Fruit fly (Drosophila melanogaster) whole organism, embryonic: ENCODE results near the gene Lrr47.
A peak's percentile ranks its signal among the peaks of the same experiment; 100 is the strongest.

Source experiments
- Bgb ChIP-seq: fragments of 200-800 bp; sonication (Bioruptor generic); IDR thresholded peaks from 2 replicates; pipeline ENCODE4 v1.3.6; 2022; ENCODE audit warnings: missing biosample characterization, missing genetic modification characterization; ENCODE audit not compliant: partially characterized antibody
- Bteb2 ChIP-seq: fragments of 200-800 bp; sonication (Bioruptor generic); optimal IDR thresholded peaks from 2 replicates; lab custom pipeline; 2016; ENCODE audit warnings: missing biosample characterization, missing genetic modification characterization
- CG1233 ChIP-seq: fragments of 200-800 bp; sonication (Bioruptor generic); optimal IDR thresholded peaks from 4 replicates; lab custom pipeline; 2018; ENCODE audit warnings: missing biosample characterization, mild to moderate bottlenecking, missing genetic modification characterization
- CG17359 ChIP-seq: fragments of 200-800 bp; sonication (Bioruptor generic); optimal IDR thresholded peaks from 3 replicates; lab custom pipeline; 2018; ENCODE audit warnings: missing biosample characterization, mild to moderate bottlenecking, missing genetic modification characterization, moderate library complexity
- CG17802 ChIP-seq: fragments of 200-800 bp; sonication (Bioruptor generic); optimal IDR thresholded peaks from 2 replicates; lab custom pipeline; 2018; ENCODE audit warnings: missing biosample characterization, mild to moderate bottlenecking, missing genetic modification characterization, moderate library complexity
- CG1792 ChIP-seq: fragments of 200-800 bp; sonication (Bioruptor generic); optimal IDR thresholded peaks from 2 replicates; lab custom pipeline; 2016; ENCODE audit warnings: missing biosample characterization, missing genetic modification characterization
- CG32767 ChIP-seq: fragments of 200-800 bp; sonication (Bioruptor generic); IDR thresholded peaks from 2 replicates; pipeline ENCODE4 v1.3.6; 2022; ENCODE audit warnings: missing biosample characterization, missing genetic modification characterization
- CG3281 ChIP-seq: fragments of 200-800 bp; sonication (Bioruptor generic); optimal IDR thresholded peaks from 3 replicates; lab custom pipeline; 2017; ENCODE audit warnings: missing biosample characterization, mild to moderate bottlenecking, missing genetic modification characterization
- CG33213 ChIP-seq: fragments of 200-800 bp; sonication (Bioruptor generic); optimal IDR thresholded peaks from 3 replicates; lab custom pipeline; 2016; ENCODE audit warnings: missing biosample characterization, missing genetic modification characterization
- CG3407 ChIP-seq: fragments of 200-800 bp; sonication (Bioruptor generic); optimal IDR thresholded peaks from 2 replicates; lab custom pipeline; 2018; ENCODE audit warnings: missing biosample characterization, mild to moderate bottlenecking, missing genetic modification characterization
- CG42726 ChIP-seq: fragments of 200-800 bp; sonication (Bioruptor generic); IDR thresholded peaks from 2 replicates; pipeline ENCODE4 v1.3.6; 2022; ENCODE audit warnings: missing biosample characterization, missing genetic modification characterization; ENCODE audit not compliant: partially characterized antibody
- CG4617 ChIP-seq: fragments of 200-800 bp; sonication (Bioruptor generic); optimal IDR thresholded peaks from 3 replicates; lab custom pipeline; 2016; ENCODE audit warnings: missing biosample characterization, missing genetic modification characterization, borderline replicate concordance
- CG7745 ChIP-seq: fragments of 200-800 bp; sonication (Bioruptor generic); optimal IDR thresholded peaks from 2 replicates; lab custom pipeline; 2018; ENCODE audit warnings: missing biosample characterization, mild to moderate bottlenecking, missing genetic modification characterization, moderate library complexity
- CG7987 ChIP-seq: fragments of 200-800 bp; sonication (Bioruptor generic); optimal IDR thresholded peaks from 2 replicates; lab custom pipeline; 2018; ENCODE audit warnings: missing biosample characterization, mild to moderate bottlenecking, missing genetic modification characterization, moderate library complexity
- CG8281 ChIP-seq: fragments of 200-800 bp; sonication (Bioruptor generic); optimal IDR thresholded peaks from 2 replicates; lab custom pipeline; 2018; ENCODE audit warnings: missing biosample characterization, mild to moderate bottlenecking, missing genetic modification characterization, moderate library complexity
- CG9727 ChIP-seq: fragments of 200-800 bp; sonication (Bioruptor generic); optimal IDR thresholded peaks from 3 replicates; lab custom pipeline; 2017; ENCODE audit warnings: missing biosample characterization, mild to moderate bottlenecking, missing genetic modification characterization
- CG9932 ChIP-seq: fragments of 200-800 bp; sonication (Bioruptor generic); IDR thresholded peaks from 2 replicates; pipeline ENCODE4 v1.3.6; 2022; ENCODE audit warnings: missing biosample characterization, missing genetic modification characterization
- Deaf1 ChIP-seq: fragments of 200-800 bp; optimal IDR thresholded peaks from 3 replicates; lab custom pipeline; 2019; ENCODE audit warnings: missing biosample characterization, mild to moderate bottlenecking, missing genetic modification characterization, moderate library complexity
- Ets65A ChIP-seq: fragments of 200-800 bp; sonication (Bioruptor generic); peaks from one replicate; lab custom pipeline; 2016; ENCODE audit warnings: missing biosample characterization, missing genetic modification characterization
- Fer2 ChIP-seq: fragments of 200-800 bp; sonication (Bioruptor generic); optimal IDR thresholded peaks from 2 replicates; lab custom pipeline; 2018; ENCODE audit warnings: missing biosample characterization, mild to moderate bottlenecking, missing genetic modification characterization, moderate library complexity
- Fer3 ChIP-seq: fragments of 200-800 bp; sonication (Bioruptor generic); optimal IDR thresholded peaks from 2 replicates; lab custom pipeline; 2018; ENCODE audit warnings: missing biosample characterization, mild to moderate bottlenecking, missing genetic modification characterization, moderate library complexity
- Hmr ChIP-seq: fragments of 200-800 bp; sonication (Bioruptor generic); optimal IDR thresholded peaks from 3 replicates; lab custom pipeline; 2017; ENCODE audit warnings: mild to moderate bottlenecking, missing biosample characterization, missing genetic modification reagents, missing genetic modification characterization
- Lhr ChIP-seq: fragments of 200-800 bp; sonication (Bioruptor generic); optimal IDR thresholded peaks from 3 replicates; lab custom pipeline; 2017; ENCODE audit warnings: mild to moderate bottlenecking, missing biosample characterization, missing genetic modification reagents, missing genetic modification characterization
- Med ChIP-seq: fragments of 200-800 bp; sonication (Bioruptor generic); peaks from one replicate; lab custom pipeline; 2016; ENCODE audit warnings: missing biosample characterization, missing genetic modification characterization, mild to moderate bottlenecking, inconsistent platforms, moderate library complexity
- Scr ChIP-seq: fragments of 200-800 bp; sonication (Bioruptor generic); IDR thresholded peaks from 2 replicates; pipeline ENCODE4 v1.3.6; 2022; ENCODE audit warnings: missing biosample characterization, missing genetic modification characterization; ENCODE audit not compliant: partially characterized antibody
- Sry-δ ChIP-seq: fragments of 200-800 bp; sonication (Bioruptor generic); optimal IDR thresholded peaks from 2 replicates; lab custom pipeline; 2016; ENCODE audit warnings: missing biosample characterization, missing genetic modification characterization
- aop ChIP-seq: fragments of 200-800 bp; sonication (Bioruptor generic); IDR thresholded peaks from 2 replicates; pipeline ENCODE4 v1.3.6; 2022; ENCODE audit warnings: missing biosample characterization, missing genetic modification characterization
- chn ChIP-seq: fragments of 200-800 bp; sonication (Bioruptor generic); optimal IDR thresholded peaks from 2 replicates; lab custom pipeline; 2016; ENCODE audit warnings: missing biosample characterization, missing genetic modification characterization
- crp ChIP-seq, 2 experiments: fragments of 200-800 bp; sonication (Bioruptor generic); optimal IDR thresholded peaks; 2 replicates in 1 of 2; 3 replicates in 1 of 2; lab custom pipeline; 2017; ENCODE audit warnings: missing biosample characterization in 2 of 2, missing genetic modification characterization in 2 of 2, mild to moderate bottlenecking in 1 of 2, moderate library complexity in 1 of 2
- dan ChIP-seq: fragments of 200-800 bp; sonication (Bioruptor generic); IDR thresholded peaks from 2 replicates; pipeline ENCODE4 v1.3.6; 2022; ENCODE audit warnings: missing biosample characterization, missing genetic modification characterization
- esg ChIP-seq: fragments of 200-800 bp; sonication (Bioruptor generic); conservative IDR thresholded peaks from 2 replicates; pipeline ENCODE4 v1.3.6; 2022; ENCODE audit warnings: missing biosample characterization, missing genetic modification characterization
- eyg ChIP-seq: fragments of 200-800 bp; sonication (Bioruptor generic); optimal IDR thresholded peaks from 3 replicates; lab custom pipeline; 2016; ENCODE audit warnings: missing biosample characterization, missing genetic modification characterization
- gro ChIP-seq: fragments of 200-800 bp; sonication (Bioruptor generic); optimal IDR thresholded peaks from 2 replicates; lab custom pipeline; 2016; ENCODE audit warnings: missing biosample characterization, missing genetic modification characterization
- hth ChIP-seq: fragments of >200 bp; optimal IDR thresholded peaks from 2 replicates; lab custom pipeline; 2017; ENCODE audit warnings: inconsistent platforms
- lola ChIP-seq, 3 experiments: fragments of >200 bp in 2 of 3; fragments of 200-800 bp in 1 of 3; sonication (Bioruptor generic) in 1 of 3; optimal IDR thresholded peaks; 2 replicates each; lab custom pipeline; 2017 to 2019; ENCODE audit warnings: missing biosample characterization in 3 of 3, missing genetic modification characterization in 3 of 3, mild to moderate bottlenecking in 1 of 3, moderate library complexity in 1 of 3
- mld ChIP-seq: fragments of 200-800 bp; sonication (Bioruptor generic); IDR thresholded peaks from 3 replicates; pipeline ENCODE4 v1.3.6; 2022; ENCODE audit warnings: missing biosample characterization, missing genetic modification characterization; ENCODE audit not compliant: partially characterized antibody
- nerfin-1 ChIP-seq: fragments of 200-800 bp; sonication (Bioruptor generic); optimal IDR thresholded peaks from 3 replicates; lab custom pipeline; 2019; ENCODE audit warnings: missing biosample characterization, mild to moderate bottlenecking, missing genetic modification characterization, moderate library complexity
- onecut ChIP-seq: fragments of 200-800 bp; sonication (Bioruptor generic); IDR thresholded peaks from 2 replicates; pipeline ENCODE4 v1.3.6; 2022; ENCODE audit warnings: missing biosample characterization, missing genetic modification characterization
- otp ChIP-seq: fragments of 200-800 bp; sonication (Bioruptor generic); IDR thresholded peaks from 3 replicates; pipeline ENCODE4, ENCODE4 v1.3.6; 2022; ENCODE audit warnings: missing biosample characterization, missing genetic modification characterization
- sc ChIP-seq, 3 experiments: fragments of >200 bp in 2 of 3; fragments of 200-800 bp in 1 of 3; sonication (Bioruptor generic) in 1 of 3; optimal IDR thresholded peaks; 2 replicates in 2 of 3; 3 replicates in 1 of 3; lab custom pipeline; 2017; ENCODE audit warnings: mild to moderate bottlenecking in 1 of 3, missing biosample characterization in 1 of 3, missing genetic modification characterization in 1 of 3, missing genetic modification reagents in 1 of 3
- sens-2 ChIP-seq: fragments of 200-800 bp; sonication (Bioruptor generic); IDR thresholded peaks from 2 replicates; pipeline ENCODE4 v1.3.6; 2022; ENCODE audit warnings: missing biosample characterization, missing genetic modification characterization
- sna ChIP-seq: fragments of 200-800 bp; sonication (Bioruptor generic); IDR thresholded peaks from 2 replicates; pipeline ENCODE4 v1.3.6; 2022; ENCODE audit warnings: missing biosample characterization, missing genetic modification characterization; ENCODE audit not compliant: partially characterized antibody
- sqz ChIP-seq: fragments of 200-800 bp; sonication (Bioruptor generic); optimal IDR thresholded peaks from 3 replicates; lab custom pipeline; 2018; ENCODE audit warnings: missing biosample characterization, mild to moderate bottlenecking, missing genetic modification characterization
- stwl ChIP-seq: fragments of 200-800 bp; sonication (Bioruptor generic); optimal IDR thresholded peaks from 3 replicates; lab custom pipeline; 2018; ENCODE audit warnings: missing biosample characterization, mild to moderate bottlenecking, missing genetic modification characterization, moderate library complexity
- tna ChIP-seq: fragments of 200-800 bp; sonication (Bioruptor generic); IDR thresholded peaks from 2 replicates; pipeline ENCODE4 v1.3.6; 2022; ENCODE audit warnings: missing biosample characterization, missing genetic modification characterization; ENCODE audit not compliant: partially characterized antibody
- trem ChIP-seq: fragments of 200-800 bp; optimal IDR thresholded peaks from 3 replicates; lab custom pipeline; 2019; ENCODE audit warnings: missing biosample characterization, mild to moderate bottlenecking, missing genetic modification characterization, moderate library complexity
- trh ChIP-seq: fragments of 200-800 bp; sonication (Bioruptor generic); optimal IDR thresholded peaks from 2 replicates; lab custom pipeline; 2016; ENCODE audit warnings: missing biosample characterization, missing genetic modification characterization
- vvl ChIP-seq: fragments of 200-800 bp; sonication (Bioruptor generic); IDR thresholded peaks from 2 replicates; pipeline ENCODE4 v1.3.6; 2022; ENCODE audit warnings: missing biosample characterization, missing genetic modification characterization
- wek ChIP-seq: fragments of 200-800 bp; sonication (Bioruptor generic); optimal IDR thresholded peaks from 3 replicates; lab custom pipeline; 2018; ENCODE audit warnings: missing biosample characterization, mild to moderate bottlenecking, missing genetic modification characterization, moderate library complexity
- zfh1 ChIP-seq: fragments of 200-800 bp; sonication (Bioruptor generic); IDR thresholded peaks from 3 replicates; pipeline ENCODE4 v1.3.6; 2022; ENCODE audit warnings: missing biosample characterization, missing genetic modification characterization

Lrr47 gene

DNA sequence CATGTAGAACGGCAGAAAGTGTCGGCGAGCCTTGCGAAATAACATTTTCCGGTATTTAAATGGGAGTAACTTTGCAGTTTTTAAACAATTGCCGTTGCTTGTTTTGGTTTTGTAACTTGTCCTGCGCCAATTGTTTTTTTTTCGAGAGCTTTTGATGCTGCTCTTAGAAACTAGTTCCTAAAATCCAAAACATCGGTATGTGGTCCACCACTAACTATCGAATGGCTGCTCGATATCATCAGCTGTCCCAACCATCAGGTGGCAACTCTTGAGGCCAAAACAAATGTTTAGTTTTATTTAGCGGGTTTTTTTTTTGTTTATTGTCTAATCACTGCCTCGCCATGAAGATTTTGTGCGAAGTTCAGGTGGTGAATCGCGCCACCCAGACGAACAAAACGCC, at the start of gene Lrr47, which contains the start of gene Fatp1 (continued):
- TF ChIP-seq sqz (peak; percentile 76), CG17359 (tag; lab: Kevin White, UChicago) (no peak), dan (GFP tag; lab: Robert Waterston, UW) (no peak), CG33213 (GFP tag; lab: Kevin White, UChicago) (peak; percentile 44), crp (GFP tag; optimal IDR thresholded peaks at IDR 0.05; lab: Kevin White, UChicago) (peak in 1 of 2 experiments; percentile 92), tna (GFP tag; lab: Robert Waterston, UW) (peak; percentile 79), chn (GFP tag; lab: Kevin White, UChicago) (no peak), CG4617 (GFP tag; lab: Kevin White, UChicago) (peak; percentile 35), CG1233 (GFP tag; lab: Kevin White, UChicago) (no peak), nerfin-1 (tag; lab: Kevin White, UChicago) (no peak), CG42726 (peak; percentile 81), Bteb2 (GFP tag; lab: Kevin White, UChicago) (no peak), CG9727 (GFP tag; lab: Kevin White, UChicago) (no peak), gro (GFP tag; lab: Kevin White, UChicago) (no peak), Sry-δ (GFP tag; lab: Kevin White, UChicago) (peak; percentile 93), CG3407 (no peak), wek (no peak), eyg (GFP tag; lab: Kevin White, UChicago) (no peak), CG32767 (GFP tag; lab: Robert Waterston, UW) (no peak), Ets65A (no peak), Fer2 (no peak), mld (GFP tag; lab: Robert Waterston, UW) (peak; percentile 79; the same call in 1 of the 3 replicates), trh (GFP tag; lab: Kevin White, UChicago) (no peak), stwl (peak; percentile 41), onecut (GFP tag; lab: Robert Waterston, UW) (no peak), trem (no peak), CG1792 (no peak), Scr (GFP tag; lab: Robert Waterston, UW) (peak; percentile 88), esg (GFP tag; lab: Robert Waterston, UW) (no peak), Hmr (GFP tag; lab: Kevin White, UChicago) (no peak), Bgb (peak; percentile 91), aop (no peak), CG3281 (GFP tag; lab: Kevin White, UChicago) (no peak), CG17802 (tag; lab: Kevin White, UChicago) (no peak), Lhr (GFP tag; lab: Kevin White, UChicago) (peak; percentile 52), hth (lab: Kevin White, UChicago) (no peak), Fer3 (tag; lab: Kevin White, UChicago) (no peak), Med (GFP tag; lab: Kevin White, UChicago) (peak; percentile 59), otp (no peak), sens-2 (GFP tag; lab: Robert Waterston, UW) (no peak), vvl (GFP tag; lab: Robert Waterston, UW) (no peak), CG7745 (tag; lab: Kevin White, UChicago) (no peak), CG8281 (tag; lab: Kevin White, UChicago) (no peak), sna (GFP tag; lab: Robert Waterston, UW) (peak; percentile 80), zfh1 (GFP tag; lab: Robert Waterston, UW) (no peak; the same call in 2 of the 3 replicates), lola (GFP tag; optimal IDR thresholded peaks at IDR 0.05; lab: Kevin White, UChicago) (no peak), Deaf1 (tag; lab: Kevin White, UChicago) (no peak), CG9932 (GFP tag; lab: Robert Waterston, UW) (peak; percentile 58; the same call in 1 of the 2 replicates), CG7987 (no peak), sc (optimal IDR thresholded peaks at IDR 0.05; lab: Kevin White, UChicago) (no peak), sc (GFP tag; optimal IDR thresholded peaks at IDR 0.05; lab: Kevin White, UChicago) (no peak)
